Worm (Caenorhabditis elegans): ENCODE data around the gene gcp-2.1.
A peak's percentile ranks its signal among the peaks of the same experiment; 100 is the strongest.

gcp-2.1 gene

DNA sequence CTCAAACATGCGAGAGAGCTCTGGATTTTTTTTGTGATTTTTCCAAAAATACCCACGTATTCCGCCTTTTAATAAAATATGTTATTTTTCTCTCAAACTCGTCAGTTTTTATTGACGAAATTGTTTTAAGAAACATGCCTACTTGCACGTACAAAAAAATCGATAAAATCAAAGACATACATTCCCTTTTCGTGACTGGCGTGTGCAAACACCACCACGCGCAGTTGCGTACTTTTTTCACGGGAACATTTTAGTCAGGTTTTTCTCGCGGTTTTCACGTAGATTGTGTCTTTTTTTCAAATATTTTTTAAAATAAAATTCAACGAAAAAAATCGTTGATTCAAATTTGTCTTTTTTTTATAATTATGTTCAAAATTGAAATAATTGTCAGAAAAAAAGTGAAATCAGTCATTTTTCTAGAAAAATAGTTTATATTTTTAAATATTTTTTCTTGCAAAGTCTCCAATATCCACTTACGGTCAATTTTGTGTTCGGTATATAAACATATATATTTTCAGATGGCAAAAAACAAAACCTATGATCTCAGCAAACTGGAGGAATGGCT, 24.0 kb downstream of the gcp-2.1 start, which contains the start of gene M02E1.1 (continued):
- TF ChIP-seq hlh-17 (GFP tag; optimal IDR thresholded peaks at IDR 0.05; ENCODE audit: borderline replicate concordance), result no peak
- peak; percentile 41 for TF ChIP-seq lin-14 (GFP tag; optimal IDR thresholded peaks at IDR 0.05)
- TF ChIP-seq nhr-47 (tag; optimal IDR thresholded peaks at IDR 0.05), result peak; percentile 51
- no peak for TF ChIP-seq aly-2 (tag; optimal IDR thresholded peaks at IDR 0.05)
- TF ChIP-seq snu-23 (GFP tag; optimal IDR thresholded peaks at IDR 0.05), result peak; percentile 45
- peak; percentile 46 for TF ChIP-seq nhr-90 (tag; optimal IDR thresholded peaks at IDR 0.05; ENCODE audit: poor library complexity)
- peak; percentile 36 for TF ChIP-seq tbx-2 (tag; optimal IDR thresholded peaks at IDR 0.05)

DNA sequence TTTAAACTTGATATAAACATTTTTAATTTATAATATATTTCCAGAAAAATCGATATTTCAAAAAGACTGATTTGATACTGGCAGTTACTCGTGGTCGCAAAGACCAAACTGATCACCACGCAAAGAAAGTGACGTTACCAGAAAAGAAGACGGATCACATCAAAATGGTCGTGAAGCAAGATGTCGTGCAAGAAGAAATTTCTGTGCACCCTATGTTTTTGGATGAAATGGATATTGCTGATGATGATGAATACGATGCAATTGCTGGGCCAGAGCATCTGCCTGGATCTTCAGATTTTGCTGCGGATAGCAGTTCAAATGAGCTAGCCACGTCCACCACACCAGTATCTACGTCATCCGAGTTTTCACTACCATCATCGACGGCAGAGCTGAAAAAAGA, 27.1 kb downstream of the gcp-2.1 start:
- TF ChIP-seq pqm-1 (tag; optimal IDR thresholded peaks at IDR 0.05) (no peak), fkh-4 (tag; optimal IDR thresholded peaks at IDR 0.05; ENCODE audit: borderline replicate concordance) (no peak), C34B4.2 (tag; optimal IDR thresholded peaks at IDR 0.05) (no peak), efl-1 (optimal IDR thresholded peaks at IDR 0.05) (no peak), efl-1 (GFP tag; optimal IDR thresholded peaks at IDR 0.05 in 1 of 2) (no peak), nhr-85 (tag) (no peak), ceh-88 (GFP tag; IDR thresholded peaks at IDR 0.05) (no peak), egl-27 (tag; optimal IDR thresholded peaks at IDR 0.05) (no peak), lin-13 (GFP tag; optimal IDR thresholded peaks at IDR 0.05) (no peak), Y116A8C.19 (tag; optimal IDR thresholded peaks at IDR 0.05; ENCODE audit: borderline replicate concordance) (no peak), alr-1 (tag; optimal IDR thresholded peaks at IDR 0.05; ENCODE audit: borderline replicate concordance) (no peak), sptf-1 (tag; optimal IDR thresholded peaks at IDR 0.05) (no peak), ceh-8 (GFP tag; optimal IDR thresholded peaks at IDR 0.05) (no peak)

DNA sequence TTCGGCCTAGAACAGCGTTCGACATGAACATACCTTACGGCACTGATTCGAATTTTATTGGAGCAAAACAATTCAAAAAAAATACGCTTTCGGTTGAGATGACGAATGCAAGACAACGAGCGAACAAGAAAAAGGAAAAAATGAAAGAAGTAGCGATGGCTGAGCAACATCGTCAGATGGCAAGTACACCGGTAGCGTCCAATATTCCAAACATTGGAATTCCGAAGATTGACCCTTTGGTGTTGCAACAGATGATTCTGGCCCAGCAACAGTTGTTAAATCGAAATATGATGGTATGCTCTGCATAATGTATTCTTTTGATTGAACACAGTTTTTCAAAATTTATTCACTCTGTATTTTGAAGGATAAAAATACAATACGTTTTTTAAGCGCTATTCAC, 31.0 kb downstream of the gcp-2.1 start:
- no peak for TF ChIP-seq fkh-10 (GFP tag; optimal IDR thresholded peaks at IDR 0.05)
- TF ChIP-seq lin-35 (GFP tag; optimal IDR thresholded peaks at IDR 0.05), result no peak
- TF ChIP-seq ama-1 (optimal IDR thresholded peaks at IDR 0.05), result no peak
- TF ChIP-seq pqm-1 (tag; optimal IDR thresholded peaks at IDR 0.05), result no peak
- TF ChIP-seq nhr-12 (tag; optimal IDR thresholded peaks at IDR 0.05), result no peak
- TF ChIP-seq skn-1 (tag; optimal IDR thresholded peaks at IDR 0.05), result no peak
- no peak for TF ChIP-seq dpl-1 (GFP tag; optimal IDR thresholded peaks at IDR 0.05)
- TF ChIP-seq xbp-1 (tag; optimal IDR thresholded peaks at IDR 0.05), result no peak

DNA sequence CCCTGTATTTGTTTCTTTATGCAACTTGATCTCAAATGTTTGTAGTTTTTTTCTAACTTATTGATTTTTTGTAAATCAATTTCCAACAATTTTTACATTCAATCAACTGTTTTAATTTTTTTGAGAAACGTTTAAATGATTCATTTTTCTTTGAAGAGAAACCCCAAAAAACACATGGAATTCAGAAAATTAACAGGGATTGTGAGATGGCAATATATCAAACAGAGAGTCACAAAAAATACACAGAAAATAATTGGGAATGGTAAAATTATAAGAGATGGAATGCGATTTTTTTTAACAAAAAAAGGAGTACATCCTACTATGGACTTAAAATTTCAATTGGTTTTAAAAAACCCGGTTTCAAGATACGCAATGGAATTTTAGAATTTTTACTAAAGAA, 32.8 kb downstream of the gcp-2.1 start:
- TF ChIP-seq nhr-11 (tag; optimal IDR thresholded peaks at IDR 0.05) (no peak), nhr-85 (tag) (no peak), elt-2 (tag; optimal IDR thresholded peaks at IDR 0.05) (no peak), C16A3.4 (tag; optimal IDR thresholded peaks at IDR 0.05) (no peak), hlh-4 (tag; optimal IDR thresholded peaks at IDR 0.05) (no peak), fkh-4 (tag; optimal IDR thresholded peaks at IDR 0.05; ENCODE audit: borderline replicate concordance) (no peak), aha-1 (tag; optimal IDR thresholded peaks at IDR 0.05) (no peak), mef-2 (tag; optimal IDR thresholded peaks at IDR 0.05) (no peak), aly-2 (tag; optimal IDR thresholded peaks at IDR 0.05) (no peak), snu-23 (GFP tag; optimal IDR thresholded peaks at IDR 0.05) (no peak), lin-39 (tag; optimal IDR thresholded peaks at IDR 0.05) (no peak), xbp-1 (tag; optimal IDR thresholded peaks at IDR 0.05) (no peak)

DNA sequence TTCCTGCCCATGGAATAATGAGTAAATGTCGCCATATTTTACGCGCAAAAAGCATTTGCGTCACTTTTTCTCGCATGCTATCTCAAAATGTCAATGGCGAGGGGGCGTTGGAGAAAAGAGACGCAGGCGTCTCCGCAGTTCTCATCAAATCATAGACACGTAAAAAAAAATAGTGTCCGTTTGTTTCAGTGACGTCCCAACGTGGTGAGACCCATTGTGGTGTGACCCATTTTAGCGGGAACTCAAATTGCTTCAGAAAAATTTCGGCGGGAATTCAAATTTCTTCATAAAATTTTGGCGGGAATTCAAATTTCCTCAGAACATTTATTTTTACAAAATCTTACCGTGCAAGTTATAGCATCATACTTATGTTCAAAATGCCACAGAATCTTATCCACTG, 42.2 kb downstream of the gcp-2.1 start:
- no peak for TF ChIP-seq nhr-47 (tag; optimal IDR thresholded peaks at IDR 0.05)
- no peak for TF ChIP-seq skn-1 (tag; optimal IDR thresholded peaks at IDR 0.05)
- TF ChIP-seq C04F5.9 (tag; optimal IDR thresholded peaks at IDR 0.05), result no peak
- no peak for TF ChIP-seq elt-2 (tag; optimal IDR thresholded peaks at IDR 0.05)
- peak; percentile 3 for TF ChIP-seq lin-15B (tag; optimal IDR thresholded peaks at IDR 0.05)
- no peak for TF ChIP-seq ets-5 (GFP tag; IDR thresholded peaks at IDR 0.05)
- no peak for TF ChIP-seq Y116A8C.19 (tag; optimal IDR thresholded peaks at IDR 0.05; ENCODE audit: borderline replicate concordance)
- no peak for TF ChIP-seq jun-1 (tag; optimal IDR thresholded peaks at IDR 0.05)
- TF ChIP-seq efl-1 (optimal IDR thresholded peaks at IDR 0.05), result no peak
- peak; percentile 26 to 91 for TF ChIP-seq efl-1 (GFP tag; optimal IDR thresholded peaks at IDR 0.05 in 1 of 2)
- no peak for TF ChIP-seq unc-130 (tag; optimal IDR thresholded peaks at IDR 0.05)
- no peak for TF ChIP-seq nhr-237 (tag; optimal IDR thresholded peaks at IDR 0.05)
- no peak for TF ChIP-seq nhr-12 (tag; optimal IDR thresholded peaks at IDR 0.05)
- TF ChIP-seq fkh-4 (tag; optimal IDR thresholded peaks at IDR 0.05; ENCODE audit: borderline replicate concordance), result no peak
- no peak for TF ChIP-seq mab-9 (GFP tag; IDR thresholded peaks at IDR 0.05)
- TF ChIP-seq lin-35 (GFP tag; optimal IDR thresholded peaks at IDR 0.05), result peak in 1 of 2 experiments; percentile 29
- no peak for TF ChIP-seq nhr-76 (tag; optimal IDR thresholded peaks at IDR 0.05)
- no peak for TF ChIP-seq zag-1 (tag; optimal IDR thresholded peaks at IDR 0.05)
- no peak for TF ChIP-seq grh-1 (GFP tag; IDR thresholded peaks at IDR 0.05)
- no peak for TF ChIP-seq mef-2 (tag; optimal IDR thresholded peaks at IDR 0.05)

Data from whole organism, L1 larva.